Fruit fly (Drosophila melanogaster): ENCODE results near the gene CG9389.

dm6 chr3L:21242958-21243357 lies 27.4 kb downstream of the CG9389 start:
- TF ChIP-seq psq (optimal IDR thresholded peaks at IDR 0.05) (no peak), Dll (optimal IDR thresholded peaks at IDR 0.05) (no peak), pan (optimal IDR thresholded peaks at IDR 0.05) (no peak), CG8478 (optimal IDR thresholded peaks at IDR 0.05) (no peak)
